Worm (Caenorhabditis elegans) whole organism, late embryonic: Measurements from ENCODE around the gene swsn-1.

Experiments used
- F13H6.1 ChIP-seq: sonication (generic microtip); optimal IDR thresholded peaks from 2 replicates; lab custom pipeline; 2016; ENCODE audit warnings: missing genetic modification characterization, missing compliant biosample characterization
- T23F11.4 ChIP-seq: fragments of 200-800 bp; sonication (Bioruptor generic); optimal IDR thresholded peaks from 2 replicates; lab custom pipeline; 2018; ENCODE audit warnings: mild to moderate bottlenecking, missing genetic modification characterization, missing compliant biosample characterization
- Y22D7AL.16 ChIP-seq: sonication (generic microtip); optimal IDR thresholded peaks from 2 replicates; lab custom pipeline; 2016; ENCODE audit warnings: missing genetic modification characterization, missing compliant biosample characterization
- ama-1 ChIP-seq: fragments of 150-350 bp; optimal IDR thresholded peaks from 2 replicates; lab custom pipeline; 2014
- ceh-19 ChIP-seq: fragments of 200-800 bp; sonication (Bioruptor generic); optimal IDR thresholded peaks from 2 replicates; lab custom pipeline; 2018; ENCODE audit warnings: mild to moderate bottlenecking, missing genetic modification characterization, missing compliant biosample characterization
- ceh-48 ChIP-seq: sonication (generic microtip); optimal IDR thresholded peaks from 2 replicates; lab custom pipeline; 2016; ENCODE audit warnings: missing genetic modification characterization, inconsistent platforms, missing compliant biosample characterization
- ceh-9 ChIP-seq: sonication (generic microtip); optimal IDR thresholded peaks from 2 replicates; lab custom pipeline; 2016; ENCODE audit warnings: mild to moderate bottlenecking, missing genetic modification characterization, inconsistent platforms, missing compliant biosample characterization
- fax-1 ChIP-seq: sonication (generic microtip); optimal IDR thresholded peaks from 2 replicates; lab custom pipeline; 2016; ENCODE audit warnings: missing genotype, missing genetic modification characterization, missing compliant biosample characterization
- lim-6 ChIP-seq: sonication (generic microtip); optimal IDR thresholded peaks from 2 replicates; lab custom pipeline; 2016; ENCODE audit warnings: missing genetic modification characterization, missing compliant biosample characterization
- lin-11 ChIP-seq: fragments of 200-800 bp; sonication (Bioruptor generic); optimal IDR thresholded peaks from 2 replicates; lab custom pipeline; 2018; ENCODE audit warnings: mild to moderate bottlenecking, missing genetic modification characterization, missing compliant biosample characterization
- nfya-1 ChIP-seq: sonication (generic microtip); optimal IDR thresholded peaks from 2 replicates; lab custom pipeline; 2017; ENCODE audit warnings: missing genetic modification characterization, mild to moderate bottlenecking, missing compliant biosample characterization, antibody characterized with exemption, moderate library complexity
- odd-2 ChIP-seq: sonication (generic microtip); optimal IDR thresholded peaks from 2 replicates; lab custom pipeline; 2017; ENCODE audit warnings: antibody characterized with exemption, mild to moderate bottlenecking, missing genetic modification characterization, missing compliant biosample characterization
- pag-3 ChIP-seq: sonication (generic microtip); optimal IDR thresholded peaks from 2 replicates; lab custom pipeline; 2016; ENCODE audit warnings: missing compliant biosample characterization, missing genetic modification characterization, borderline replicate concordance
- unc-3 ChIP-seq, 2 experiments: fragments of 200-800 bp in 1 of 2; sonication (Bioruptor generic) in 1 of 2; sonication (generic microtip) in 1 of 2; conservative IDR thresholded peaks in 1 of 2; optimal IDR thresholded peaks in 1 of 2; 2 replicates each; pipeline versions ENCODE4 v1.3.6 to Lab custom; 2016 to 2022; ENCODE audit warnings: missing compliant biosample characterization in 2 of 2, missing genetic modification characterization in 2 of 2, missing genetic modification reagents in 1 of 2

DNA sequence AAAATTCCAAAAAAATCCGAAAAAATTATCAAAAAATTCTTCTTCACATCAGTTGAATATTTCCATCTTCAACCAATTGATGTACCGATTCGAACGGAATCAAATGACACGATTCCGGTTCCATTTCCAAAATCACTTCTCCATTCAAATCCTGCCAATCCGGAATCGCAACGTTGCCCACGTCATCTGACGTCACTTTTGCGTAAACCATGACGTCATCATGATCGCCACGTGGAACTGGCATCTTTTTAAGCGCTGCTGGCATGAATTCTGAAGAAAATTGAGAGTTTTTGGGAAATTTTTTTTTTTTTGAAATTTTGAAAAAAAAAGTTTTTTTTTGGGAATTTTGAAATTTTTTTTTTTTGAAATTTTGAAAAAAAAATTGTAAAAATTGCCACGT, 14.1 kb downstream of the swsn-1 start:
- TF ChIP-seq Y22D7AL.16 (tag; lab: Kevin White, UChicago) (no peak), fax-1 (tag; lab: Kevin White, UChicago) (no peak), pag-3 (tag; lab: Kevin White, UChicago) (no peak), ceh-9 (tag; lab: Kevin White, UChicago) (no peak), nfya-1 (no peak), T23F11.4 (GFP tag; lab: Kevin White, UChicago) (no peak), lin-11 (tag; lab: Kevin White, UChicago) (no peak), ama-1 (lab: Kevin White, UChicago) (no peak), unc-3 (GFP tag; conservative IDR thresholded peaks at IDR 0.05; lab: Robert Waterston, UW) (no peak), unc-3 (tag; optimal IDR thresholded peaks at IDR 0.05; lab: Kevin White, UChicago) (no peak), F13H6.1 (tag; lab: Kevin White, UChicago) (no peak), ceh-19 (GFP tag; lab: Kevin White, UChicago) (no peak), odd-2 (tag; lab: Kevin White, UChicago) (no peak), ceh-48 (tag; lab: Kevin White, UChicago) (no peak), lim-6 (tag; lab: Kevin White, UChicago) (no peak)
